Worm (Caenorhabditis elegans) whole organism, midembryonic: ENCODE measurements around the gene C18H7.4.

Experiments
- T22C8.4 ChIP-seq: fragments of 200-800 bp; sonication (Bioruptor generic); IDR thresholded peaks from 2 replicates; pipeline ENCODE4 v1.3.6; 2022; ENCODE audit warnings: missing genetic modification characterization, missing compliant biosample characterization
- cog-1 ChIP-seq: sonication (generic microtip); optimal IDR thresholded peaks from 2 replicates; lab custom pipeline; 2016; ENCODE audit warnings: missing genetic modification characterization, missing compliant biosample characterization
- flt-1 ChIP-seq: fragments of 200-800 bp; sonication (Bioruptor generic); IDR thresholded peaks from 2 replicates; pipeline ENCODE4 v1.3.6; 2022; ENCODE audit warnings: missing genetic modification characterization, missing compliant biosample characterization
- klf-2 ChIP-seq: fragments of 200-800 bp; sonication (Bioruptor generic); conservative IDR thresholded peaks from 2 replicates; pipeline ENCODE4 v1.3.6; 2022; ENCODE audit warnings: missing genetic modification reagents, missing genetic modification characterization, missing compliant biosample characterization
- med-1 ChIP-seq: sonication (generic microtip); optimal IDR thresholded peaks from 2 replicates; lab custom pipeline; 2017; ENCODE audit warnings: missing genetic modification characterization, mild to moderate bottlenecking, missing compliant biosample characterization, antibody characterized with exemption, missing genetic modification reagents; ENCODE audit not compliant: insufficient read depth
- ref-1 ChIP-seq: fragments of 200-800 bp; sonication (Bioruptor generic); conservative IDR thresholded peaks from 2 replicates; pipeline ENCODE4 v1.3.6; 2022; ENCODE audit warnings: missing genetic modification reagents, missing genetic modification characterization, missing compliant biosample characterization
- tab-1 ChIP-seq: fragments of 200-800 bp; sonication (Bioruptor generic); IDR thresholded peaks from 2 replicates; pipeline ENCODE4 v1.3.6; 2022; ENCODE audit warnings: missing genetic modification characterization, missing compliant biosample characterization
- ztf-23 ChIP-seq: fragments of 200-800 bp; sonication (Bioruptor generic); IDR thresholded peaks from 2 replicates; pipeline ENCODE4 v1.3.6; 2022; ENCODE audit warnings: missing genetic modification reagents, missing genetic modification characterization, missing compliant biosample characterization
- ztf-29 ChIP-seq: fragments of 200-800 bp; sonication (Bioruptor generic); IDR thresholded peaks from 2 replicates; pipeline ENCODE4 v1.3.6; 2022; ENCODE audit warnings: missing genetic modification reagents, missing genetic modification characterization, missing compliant biosample characterization

C18H7.4 gene

ce11 chrIV:564000-564399 is 29.1 kb upstream of the C18H7.4 start:
- TF ChIP-seq cog-1 (tag; lab: Kevin White, UChicago) (no peak), klf-2 (GFP tag; lab: Robert Waterston, UW) (no peak), tab-1 (GFP tag; lab: Robert Waterston, UW) (no peak), med-1 (GFP tag; lab: Kevin White, UChicago) (no peak), T22C8.4 (GFP tag; lab: Robert Waterston, UW) (no peak), ref-1 (GFP tag; lab: Robert Waterston, UW) (no peak), ztf-29 (GFP tag; lab: Robert Waterston, UW) (no peak), ztf-23 (no peak), flt-1 (GFP tag; lab: Robert Waterston, UW) (no peak)

DNA sequence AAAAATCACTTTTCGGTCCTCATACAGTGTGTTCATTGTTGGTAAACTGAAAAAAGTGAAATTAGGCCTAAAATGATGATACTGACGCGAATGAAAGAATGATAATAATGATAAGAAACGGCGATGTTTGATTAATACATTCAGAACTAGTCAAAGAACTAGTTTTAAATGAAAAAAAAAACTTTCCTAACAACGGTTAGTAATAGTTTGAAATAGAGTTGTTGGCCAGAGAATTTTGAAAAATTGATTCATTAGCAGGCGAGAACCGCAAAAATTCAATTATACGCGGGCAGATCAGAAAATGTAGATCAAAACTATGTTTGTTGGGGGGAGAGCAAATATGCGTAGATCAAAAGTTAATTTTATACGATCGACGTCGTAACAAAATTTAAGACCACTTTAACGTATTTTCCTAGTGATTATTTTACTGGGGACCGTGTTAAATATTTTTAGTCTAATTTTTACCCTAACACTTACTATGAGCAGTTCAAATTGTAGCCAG is 22.3 kb upstream of the C18H7.4 start, which contains the start of gene F56A11.5:
Gene F56A11.5, minus strand, starts transcription at position 51 of the 502 bp plus-strand sequence.
- TF ChIP-seq med-1 (GFP tag; lab: Kevin White, UChicago) = no peak
- TF ChIP-seq ztf-23 = no peak
- no peak for TF ChIP-seq tab-1 (GFP tag; lab: Robert Waterston, UW)
- no peak for TF ChIP-seq cog-1 (tag; lab: Kevin White, UChicago)
- no peak for TF ChIP-seq T22C8.4 (GFP tag; lab: Robert Waterston, UW)
- no peak for TF ChIP-seq ztf-29 (GFP tag; lab: Robert Waterston, UW)
- TF ChIP-seq ref-1 (GFP tag; lab: Robert Waterston, UW) = no peak
- TF ChIP-seq flt-1 (GFP tag; lab: Robert Waterston, UW) = no peak
- no peak for TF ChIP-seq klf-2 (GFP tag; lab: Robert Waterston, UW)

DNA sequence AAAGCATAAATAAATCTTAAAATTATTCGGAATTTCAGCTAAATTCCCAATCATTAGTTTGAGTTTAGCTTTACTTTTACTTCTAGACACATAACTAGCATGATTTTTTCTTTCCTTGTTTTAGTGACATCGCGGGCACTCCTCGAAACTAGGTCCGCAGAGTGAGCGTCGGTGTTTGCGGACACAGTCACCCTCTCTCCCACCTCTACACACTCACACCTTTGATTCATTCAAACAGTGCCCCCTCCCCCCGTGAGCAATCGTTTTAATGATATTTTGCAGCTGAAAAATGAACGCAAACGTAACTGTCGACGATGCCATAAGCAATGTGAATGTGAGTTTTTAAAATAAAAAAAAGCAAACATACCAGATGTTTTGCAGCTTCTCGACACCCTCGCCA is 20.6 kb upstream of the C18H7.4 start, which contains the start of gene gex-2:
Gene gex-2, plus strand, starts transcription at position 283 of the 400 bp plus-strand sequence.
- TF ChIP-seq cog-1 (tag; lab: Kevin White, UChicago) = no peak
- no peak for TF ChIP-seq ztf-23
- no peak for TF ChIP-seq ref-1 (GFP tag; lab: Robert Waterston, UW)
- TF ChIP-seq tab-1 (GFP tag; lab: Robert Waterston, UW) = 0 out of 2 replicates have a peak, but pooled peaks have one; percentile 29
- no peak for TF ChIP-seq T22C8.4 (GFP tag; lab: Robert Waterston, UW)

DNA sequence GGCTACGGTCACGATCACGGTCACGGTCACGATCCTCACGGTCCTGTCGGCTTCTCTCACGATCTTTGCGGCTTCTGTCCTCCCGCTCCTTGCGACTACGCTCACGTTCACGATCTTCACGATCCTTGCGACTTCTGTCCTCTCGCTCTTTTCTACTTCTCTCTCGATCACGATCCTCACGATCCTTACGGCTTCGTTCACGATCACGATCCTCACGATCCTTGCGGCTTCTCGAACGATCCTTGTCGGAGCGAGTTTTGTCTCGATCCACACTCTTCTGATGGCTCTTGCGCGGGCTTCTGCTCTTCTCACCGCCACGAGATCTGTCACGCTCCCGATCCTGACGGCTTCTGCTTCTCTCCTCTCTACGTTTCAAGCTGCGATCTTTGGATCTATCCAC is 12.6 kb upstream of the C18H7.4 start:
- no peak for TF ChIP-seq ztf-29 (GFP tag; lab: Robert Waterston, UW)
- TF ChIP-seq cog-1 (tag; lab: Kevin White, UChicago) = no peak
- TF ChIP-seq med-1 (GFP tag; lab: Kevin White, UChicago) = no peak
- TF ChIP-seq ref-1 (GFP tag; lab: Robert Waterston, UW) = no peak
- TF ChIP-seq klf-2 (GFP tag; lab: Robert Waterston, UW) = no peak
- TF ChIP-seq ztf-23 = no peak
- TF ChIP-seq T22C8.4 (GFP tag; lab: Robert Waterston, UW) = no peak
- no peak for TF ChIP-seq tab-1 (GFP tag; lab: Robert Waterston, UW)
- no peak for TF ChIP-seq flt-1 (GFP tag; lab: Robert Waterston, UW)

DNA sequence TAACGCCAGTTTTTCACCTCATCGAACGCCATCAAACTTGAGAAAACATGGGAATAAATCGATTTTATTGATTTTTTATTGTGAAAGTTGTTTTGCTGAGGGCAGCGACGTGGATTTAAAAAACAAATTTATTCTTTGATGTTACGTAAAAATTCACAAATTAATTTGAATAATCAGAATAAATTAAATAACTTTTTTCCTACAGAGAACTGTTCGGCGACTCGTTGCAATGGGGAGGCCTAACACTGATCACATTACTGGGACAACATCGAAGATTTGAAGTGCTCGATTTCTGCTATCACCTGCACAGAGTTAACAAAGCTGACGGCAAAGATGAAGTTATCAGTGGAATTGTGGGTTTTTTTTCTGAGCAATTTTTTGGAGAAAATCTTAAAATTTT is 11.0 kb upstream of the C18H7.4 start, which contains the start of gene F56A11.6:
Gene F56A11.6, minus strand, starts transcription at position 101 of the 400 bp plus-strand sequence.
- TF ChIP-seq ztf-23 (no peak), ref-1 (GFP tag; lab: Robert Waterston, UW) (no peak), cog-1 (tag; lab: Kevin White, UChicago) (no peak), tab-1 (GFP tag; lab: Robert Waterston, UW) (no peak), flt-1 (GFP tag; lab: Robert Waterston, UW) (no peak), klf-2 (GFP tag; lab: Robert Waterston, UW) (no peak), ztf-29 (GFP tag; lab: Robert Waterston, UW) (no peak), T22C8.4 (GFP tag; lab: Robert Waterston, UW) (no peak), med-1 (GFP tag; lab: Kevin White, UChicago) (no peak)

- TF ChIP-seq cog-1 (tag; lab: Kevin White, UChicago) (no peak), med-1 (GFP tag; lab: Kevin White, UChicago) (no peak), klf-2 (GFP tag; lab: Robert Waterston, UW) (no peak), tab-1 (GFP tag; lab: Robert Waterston, UW) (no peak), ref-1 (GFP tag; lab: Robert Waterston, UW) (no peak), ztf-29 (GFP tag; lab: Robert Waterston, UW) (no peak), ztf-23 (no peak)
Observed at ce11 chrIV:584039-584438, 9.1 kb upstream of the C18H7.4 start.

ce11 chrIV:587729-588128 is 5.4 kb upstream of the C18H7.4 start, which contains the start of gene C18H7.12:
TSS of gene C18H7.12 (minus strand) at chrIV:587829.
- TF ChIP-seq ref-1 (GFP tag; lab: Robert Waterston, UW) = no peak

DNA sequence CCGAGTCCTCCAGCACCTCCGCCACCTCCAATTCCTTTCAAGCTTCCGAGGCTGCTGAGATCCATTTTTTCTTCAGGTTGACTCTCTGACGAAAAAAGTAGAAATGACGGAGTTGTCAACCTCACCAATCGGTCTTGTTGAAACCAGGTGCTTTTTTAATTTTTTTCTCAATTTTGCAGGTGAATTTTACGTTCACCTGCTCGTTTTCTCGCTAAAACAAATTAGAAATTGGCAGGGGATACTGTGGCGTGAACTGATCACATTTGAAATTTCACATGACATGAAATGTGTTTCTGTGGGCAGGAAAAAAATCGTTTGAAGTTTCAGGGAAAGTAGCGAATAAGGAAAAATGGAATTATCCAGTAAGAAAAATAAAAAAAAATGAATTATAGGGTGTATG is 747 bp upstream of the C18H7.4 start, which contains the start of gene C18H7.6:
Gene C18H7.6, minus strand, starts transcription at position 104 of the 400 bp plus-strand sequence.
- TF ChIP-seq med-1 (GFP tag; lab: Kevin White, UChicago) (no peak), klf-2 (GFP tag; lab: Robert Waterston, UW) (no peak), cog-1 (tag; lab: Kevin White, UChicago) (no peak), ztf-23 (no peak), tab-1 (GFP tag; lab: Robert Waterston, UW) (no peak), ztf-29 (GFP tag; lab: Robert Waterston, UW) (no peak), T22C8.4 (GFP tag; lab: Robert Waterston, UW) (no peak), ref-1 (GFP tag; lab: Robert Waterston, UW) (no peak), flt-1 (GFP tag; lab: Robert Waterston, UW) (no peak)

- TF ChIP-seq T22C8.4 (GFP tag; lab: Robert Waterston, UW) (no peak), cog-1 (tag; lab: Kevin White, UChicago) (no peak), flt-1 (GFP tag; lab: Robert Waterston, UW) (no peak), klf-2 (GFP tag; lab: Robert Waterston, UW) (no peak), ztf-23 (no peak), tab-1 (GFP tag; lab: Robert Waterston, UW) (no peak), ztf-29 (GFP tag; lab: Robert Waterston, UW) (no peak), med-1 (GFP tag; lab: Kevin White, UChicago) (no peak), ref-1 (GFP tag; lab: Robert Waterston, UW) (no peak)
Observed at ce11 chrIV:594840-595239, 1.7 kb downstream of the C18H7.4 start.
